Fruit fly (Drosophila melanogaster) whole organism, prepupa: Measurements from ENCODE around the gene Ugt36E1.
A peak's percentile ranks its signal among the peaks of the same experiment; 100 is the strongest.

Experiments used
- CG10631 ChIP-seq: fragments of 200-800 bp; sonication (Bioruptor generic); optimal IDR thresholded peaks from 2 replicates; lab custom pipeline; 2016; ENCODE audit warnings: missing biosample characterization, missing genetic modification characterization
- CG11762 ChIP-seq: fragments of 200-800 bp; sonication (Bioruptor generic); optimal IDR thresholded peaks from 3 replicates; lab custom pipeline; 2016; ENCODE audit warnings: missing biosample characterization, missing genetic modification characterization; ENCODE audit not compliant: insufficient read depth
- CG11902 ChIP-seq: fragments of 200-800 bp; sonication (Bioruptor generic); optimal IDR thresholded peaks from 3 replicates; lab custom pipeline; 2016; ENCODE audit warnings: missing biosample characterization, missing genetic modification characterization
- CG15336 ChIP-seq: fragments of 200-800 bp; sonication (Bioruptor generic); IDR thresholded peaks from 2 replicates; pipeline ENCODE4 v1.3.6; 2022; ENCODE audit warnings: missing biosample characterization, missing genetic modification characterization
- CG1621 ChIP-seq: fragments of 200-800 bp; sonication (Bioruptor generic); optimal IDR thresholded peaks from 3 replicates; lab custom pipeline; 2018; ENCODE audit warnings: missing biosample characterization, mild to moderate bottlenecking, missing genetic modification characterization
- CG16779 ChIP-seq: fragments of 200-800 bp; sonication (Bioruptor generic); optimal IDR thresholded peaks from 3 replicates; lab custom pipeline; 2017; ENCODE audit warnings: missing biosample characterization, mild to moderate bottlenecking, missing genetic modification characterization
- CG3032 ChIP-seq: fragments of 200-800 bp; optimal IDR thresholded peaks from 2 replicates; lab custom pipeline; 2019; ENCODE audit warnings: missing biosample characterization, mild to moderate bottlenecking, missing genetic modification characterization, moderate library complexity
- CG31627 ChIP-seq: fragments of 200-800 bp; sonication (Bioruptor generic); optimal IDR thresholded peaks from 3 replicates; lab custom pipeline; 2016; ENCODE audit warnings: missing biosample characterization, missing genetic modification characterization
- CG32006 ChIP-seq: fragments of 200-800 bp; sonication (Bioruptor generic); optimal IDR thresholded peaks from 3 replicates; lab custom pipeline; 2017; ENCODE audit warnings: missing biosample characterization, mild to moderate bottlenecking, missing genetic modification characterization
- CG34406 ChIP-seq: fragments of 200-800 bp; sonication (Bioruptor generic); optimal IDR thresholded peaks from 3 replicates; lab custom pipeline; 2016; ENCODE audit warnings: missing biosample characterization, missing genetic modification characterization
- CG3919 ChIP-seq: fragments of 200-800 bp; sonication (Bioruptor generic); optimal IDR thresholded peaks from 3 replicates; lab custom pipeline; 2016; ENCODE audit warnings: missing biosample characterization, missing genetic modification characterization
- CG6276 ChIP-seq: fragments of 200-800 bp; sonication (Bioruptor generic); optimal IDR thresholded peaks from 2 replicates; lab custom pipeline; 2017; ENCODE audit warnings: missing biosample characterization, mild to moderate bottlenecking, missing genetic modification characterization
- CG6792 ChIP-seq: fragments of 200-800 bp; sonication (Bioruptor generic); optimal IDR thresholded peaks from 3 replicates; lab custom pipeline; 2016; ENCODE audit warnings: missing biosample characterization, missing genetic modification characterization
- CG6808 ChIP-seq: fragments of 200-800 bp; sonication (Bioruptor generic); optimal IDR thresholded peaks from 3 replicates; lab custom pipeline; 2017; ENCODE audit warnings: missing biosample characterization, missing genetic modification characterization, mild to moderate bottlenecking, moderate library complexity, missing genetic modification reagents
- CG7368 ChIP-seq: fragments of 200-800 bp; sonication (Bioruptor generic); optimal IDR thresholded peaks from 3 replicates; lab custom pipeline; 2016; ENCODE audit warnings: missing biosample characterization, missing genetic modification characterization
- CG8119 ChIP-seq: fragments of 200-800 bp; sonication (Bioruptor generic); IDR thresholded peaks from 3 replicates; pipeline ENCODE4 v1.3.6; 2022; ENCODE audit warnings: missing biosample characterization, missing genetic modification characterization
- CG8319 ChIP-seq: fragments of 200-800 bp; sonication (Bioruptor generic); optimal IDR thresholded peaks from 3 replicates; lab custom pipeline; 2016; ENCODE audit warnings: missing biosample characterization, missing genetic modification characterization
- CG9139 ChIP-seq: fragments of 200-800 bp; sonication (Bioruptor generic); optimal IDR thresholded peaks from 3 replicates; lab custom pipeline; 2017; ENCODE audit warnings: missing biosample characterization, mild to moderate bottlenecking, missing genetic modification characterization
- Eip75B ChIP-seq: fragments of 200-800 bp; sonication (Bioruptor generic); optimal IDR thresholded peaks from 3 replicates; lab custom pipeline; 2016; ENCODE audit warnings: missing biosample characterization, missing genetic modification characterization
- Eip78C ChIP-seq: fragments of 200-800 bp; sonication (Bioruptor generic); peaks from one replicate; lab custom pipeline; 2016; ENCODE audit warnings: missing biosample characterization, missing genetic modification characterization
- Gug ChIP-seq: fragments of 200-800 bp; sonication (Bioruptor generic); IDR thresholded peaks from 2 replicates; pipeline ENCODE4 v1.3.6; 2022; ENCODE audit warnings: missing biosample characterization, missing genetic modification characterization
- Hr38 ChIP-seq: sonication (Bioruptor generic); optimal IDR thresholded peaks from 2 replicates; lab custom pipeline; 2016; ENCODE audit warnings: missing biosample characterization, missing genetic modification characterization
- Hr39 ChIP-seq: fragments of 200-800 bp; sonication (Bioruptor generic); optimal IDR thresholded peaks from 2 replicates; lab custom pipeline; 2016; ENCODE audit warnings: missing biosample characterization, missing genetic modification characterization
- Met ChIP-seq: fragments of 200-800 bp; sonication (Bioruptor generic); optimal IDR thresholded peaks from 3 replicates; lab custom pipeline; 2016; ENCODE audit warnings: missing biosample characterization, missing genetic modification characterization
- OdsH ChIP-seq: fragments of 200-800 bp; sonication (Bioruptor generic); optimal IDR thresholded peaks from 3 replicates; lab custom pipeline; 2016; ENCODE audit warnings: missing biosample characterization, missing genetic modification characterization
- Smox ChIP-seq: fragments of 200-800 bp; sonication (Bioruptor generic); optimal IDR thresholded peaks from 3 replicates; lab custom pipeline; 2016; ENCODE audit warnings: missing biosample characterization, missing genetic modification characterization
- Sox102F ChIP-seq: fragments of 200-800 bp; sonication (Bioruptor generic); optimal IDR thresholded peaks from 2 replicates; lab custom pipeline; 2016; ENCODE audit warnings: missing biosample characterization, mild to moderate bottlenecking, missing genetic modification characterization
- Sox14 ChIP-seq: fragments of 200-800 bp; sonication (Bioruptor generic); optimal IDR thresholded peaks from 3 replicates; lab custom pipeline; 2016; ENCODE audit warnings: missing biosample characterization, missing genetic modification characterization
- Sox15 ChIP-seq: fragments of 200-800 bp; sonication (Bioruptor generic); optimal IDR thresholded peaks from 3 replicates; lab custom pipeline; 2016; ENCODE audit warnings: missing biosample characterization, missing genetic modification characterization
- acj6 ChIP-seq: fragments of 200-800 bp; sonication (Bioruptor generic); optimal IDR thresholded peaks from 3 replicates; lab custom pipeline; 2016; ENCODE audit warnings: missing biosample characterization, missing genetic modification characterization
- dac ChIP-seq: fragments of 200-800 bp; sonication (Bioruptor generic); optimal IDR thresholded peaks from 2 replicates; lab custom pipeline; 2017; ENCODE audit warnings: missing biosample characterization, mild to moderate bottlenecking, missing genetic modification characterization
- dsx ChIP-seq: fragments of 200-800 bp; optimal IDR thresholded peaks from 3 replicates; lab custom pipeline; 2019; ENCODE audit warnings: missing biosample characterization, mild to moderate bottlenecking, missing genetic modification characterization, moderate library complexity; ENCODE audit not compliant: poor library complexity, severe bottlenecking
- esn ChIP-seq: fragments of 200-800 bp; sonication (Bioruptor generic); optimal IDR thresholded peaks from 2 replicates; lab custom pipeline; 2016; ENCODE audit warnings: missing biosample characterization, mild to moderate bottlenecking, missing genetic modification characterization, moderate library complexity
- fkh ChIP-seq: fragments of 200-800 bp; sonication (Bioruptor generic); optimal IDR thresholded peaks from 3 replicates; lab custom pipeline; 2017; ENCODE audit warnings: missing biosample characterization, mild to moderate bottlenecking, missing genetic modification characterization, moderate library complexity
- lz ChIP-seq: fragments of 200-800 bp; sonication (Bioruptor generic); optimal IDR thresholded peaks from 3 replicates; lab custom pipeline; 2016; ENCODE audit warnings: missing biosample characterization, missing genetic modification characterization
- net ChIP-seq: fragments of 200-800 bp; sonication (Bioruptor generic); optimal IDR thresholded peaks from 3 replicates; lab custom pipeline; 2016; ENCODE audit warnings: missing biosample characterization, missing genetic modification characterization
- salr ChIP-seq, 2 experiments: fragments of 200-800 bp; sonication (Bioruptor generic); optimal IDR thresholded peaks; 3 replicates each; lab custom pipeline; 2016 to 2018; ENCODE audit warnings: missing biosample characterization in 2 of 2, missing genetic modification characterization in 2 of 2, mild to moderate bottlenecking in 1 of 2
- spab ChIP-seq: fragments of 200-800 bp; sonication (Bioruptor generic); optimal IDR thresholded peaks from 2 replicates; lab custom pipeline; 2017; ENCODE audit warnings: missing biosample characterization, mild to moderate bottlenecking, missing genetic modification characterization, missing genetic modification reagents
- svp ChIP-seq: fragments of 200-800 bp; sonication (Bioruptor generic); peaks from one replicate; lab custom pipeline; 2016; ENCODE audit warnings: missing biosample characterization, missing genetic modification characterization
- topi ChIP-seq: fragments of 200-800 bp; sonication (Bioruptor generic); optimal IDR thresholded peaks from 3 replicates; lab custom pipeline; 2016; ENCODE audit warnings: missing biosample characterization, missing genetic modification characterization
- vri ChIP-seq: fragments of 200-800 bp; sonication (Bioruptor generic); optimal IDR thresholded peaks from 3 replicates; lab custom pipeline; 2016; ENCODE audit warnings: missing biosample characterization, mild to moderate bottlenecking, missing genetic modification characterization

Gene Ugt36E1

DNA sequence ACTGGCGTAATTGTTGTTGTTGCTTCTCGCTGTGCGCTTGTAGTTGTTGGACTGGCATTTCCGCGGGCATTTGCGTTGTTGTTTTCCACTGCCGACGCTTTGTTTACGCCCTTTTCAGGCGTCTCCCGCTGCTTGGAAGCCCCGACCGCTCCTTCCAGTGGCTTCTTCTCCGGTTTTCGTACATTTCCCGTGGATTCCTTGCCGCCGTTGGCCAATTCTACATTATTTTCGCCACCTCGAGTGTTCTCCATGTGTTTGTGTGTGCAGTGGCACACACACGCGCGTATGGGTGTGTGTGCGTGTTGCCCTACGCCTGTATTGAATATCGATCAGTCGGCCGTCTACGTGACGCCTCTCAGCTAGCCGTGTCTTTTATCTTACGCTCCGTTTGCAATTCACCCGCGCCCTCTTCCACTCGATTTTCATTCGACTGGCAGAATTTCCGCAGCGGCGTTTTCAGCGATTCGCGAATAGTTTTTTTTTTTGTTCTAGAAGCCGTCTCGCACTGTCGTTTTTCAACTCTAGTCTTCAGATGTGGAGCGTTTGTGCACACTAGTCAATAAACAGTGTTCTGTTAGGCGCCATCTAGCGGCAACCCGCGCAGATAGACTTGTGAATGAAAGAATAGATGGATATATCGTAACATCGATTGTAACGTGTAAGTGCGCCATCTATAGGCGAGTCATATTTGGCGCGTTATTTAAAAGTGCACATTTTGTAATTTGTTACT, 12.7 kb downstream of the Ugt36E1 start, which contains the start of gene CG10600 (continued):
- peak; percentile 86 for TF ChIP-seq esn
- 0 out of 3 replicates have a peak, but pooled peaks have one; percentile 15 for TF ChIP-seq CG8119
- peak; percentile 54 to 62 for TF ChIP-seq salr (GFP tag; optimal IDR thresholded peaks at IDR 0.05; lab: Kevin White, UChicago)
- no peak for TF ChIP-seq Hr38 (GFP tag; lab: Kevin White, UChicago)
- peak; percentile 51 for TF ChIP-seq CG1621 (tag; lab: Kevin White, UChicago)
- TF ChIP-seq CG6276 (GFP tag; lab: Kevin White, UChicago): no peak
- TF ChIP-seq Smox: no peak
- peak; percentile 75 for TF ChIP-seq CG6792 (GFP tag; lab: Kevin White, UChicago)
- peak; percentile 50 for TF ChIP-seq CG34406 (GFP tag; lab: Kevin White, UChicago)
- peak; percentile 55 for TF ChIP-seq Sox15 (GFP tag; lab: Kevin White, UChicago)

DNA sequence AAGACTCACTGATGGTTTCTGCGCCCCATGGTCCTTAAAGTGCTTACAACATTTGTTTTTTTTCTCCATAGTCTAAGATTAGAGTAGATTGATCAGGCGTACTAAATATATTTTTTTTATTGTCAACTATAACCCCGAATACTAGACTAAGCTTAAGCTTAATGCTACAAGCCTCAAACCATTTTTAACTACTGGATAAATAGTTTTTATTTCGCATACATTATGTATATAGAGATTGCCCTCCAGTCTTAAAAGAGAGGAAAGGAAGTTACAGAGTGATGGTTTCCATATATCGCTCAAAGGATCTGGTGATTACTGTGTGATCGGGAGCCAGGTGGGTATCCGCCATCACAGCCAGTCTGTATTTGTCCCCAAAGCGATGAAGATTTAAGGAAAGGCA, 14.6 kb downstream of the Ugt36E1 start, which contains the start of gene CG31752:
Gene CG31752 (minus strand): TSS at position 101 of the 400 bp plus-strand sequence.
- TF ChIP-seq CG32006 (GFP tag; lab: Kevin White, UChicago) (no peak), topi (GFP tag; lab: Kevin White, UChicago) (no peak), CG3032 (tag; lab: Kevin White, UChicago) (no peak), Hr39 (GFP tag; lab: Kevin White, UChicago) (no peak), acj6 (GFP tag; lab: Kevin White, UChicago) (no peak), CG11902 (GFP tag; lab: Kevin White, UChicago) (no peak), CG9139 (GFP tag; lab: Kevin White, UChicago) (no peak), Sox14 (no peak)
- TF ChIP-seq, all 60 proteins: peak for 0

DNA sequence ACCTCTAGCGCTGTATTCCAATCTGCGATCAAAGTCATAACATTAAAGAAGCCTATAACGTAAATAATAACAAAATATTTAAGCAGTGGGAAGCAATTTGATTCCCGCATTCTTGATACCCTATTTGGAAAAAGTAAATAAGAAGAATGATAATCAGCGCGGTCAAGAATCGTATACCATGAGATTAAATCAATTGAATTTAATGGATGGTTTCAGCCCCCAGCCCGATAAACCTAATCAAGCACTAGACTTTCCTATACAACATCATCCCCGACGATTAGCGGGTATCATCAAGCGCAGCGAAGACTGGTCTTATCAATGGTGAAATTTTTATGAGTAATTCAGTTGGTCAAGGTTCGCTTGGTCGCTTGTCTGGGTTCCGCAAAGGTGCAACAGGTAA, 17.0 kb downstream of the Ugt36E1 start:
- no peak for TF ChIP-seq CG32006 (GFP tag; lab: Kevin White, UChicago)
- TF ChIP-seq CG3032 (tag; lab: Kevin White, UChicago): no peak
- TF ChIP-seq Gug (GFP tag; lab: Robert Waterston, UW): no peak
- no peak for TF ChIP-seq CG8319 (GFP tag; lab: Kevin White, UChicago)
- TF ChIP-seq lz (GFP tag; lab: Kevin White, UChicago): peak; percentile 48
- TF ChIP-seq salr (GFP tag; optimal IDR thresholded peaks at IDR 0.05; lab: Kevin White, UChicago): no peak
- no peak for TF ChIP-seq Smox
- peak; percentile 41 for TF ChIP-seq Met (GFP tag; lab: Kevin White, UChicago)
- peak; percentile 35 for TF ChIP-seq Sox102F (GFP tag; lab: Kevin White, UChicago)
- TF ChIP-seq spab (GFP tag; lab: Kevin White, UChicago): no peak
- TF ChIP-seq dsx (GFP tag; lab: Kevin White, UChicago): no peak
- TF ChIP-seq CG31627 (GFP tag; lab: Kevin White, UChicago): peak; percentile 38
- TF ChIP-seq CG10631 (GFP tag; lab: Kevin White, UChicago): no peak
- TF ChIP-seq svp (GFP tag; lab: Kevin White, UChicago): no peak
- TF ChIP-seq net (GFP tag; lab: Kevin White, UChicago): no peak
- TF ChIP-seq dac: no peak
- TF ChIP-seq fkh (GFP tag; lab: Kevin White, UChicago): no peak
- no peak for TF ChIP-seq CG16779 (tag; lab: Kevin White, UChicago)
- peak; percentile 64 for TF ChIP-seq vri (GFP tag; lab: Kevin White, UChicago)
- TF ChIP-seq Hr39 (GFP tag; lab: Kevin White, UChicago): peak; percentile 52
- no peak for TF ChIP-seq CG3919
- peak; percentile 62 for TF ChIP-seq esn
- TF ChIP-seq CG6792 (GFP tag; lab: Kevin White, UChicago): no peak
- no peak for TF ChIP-seq Eip75B (GFP tag; lab: Kevin White, UChicago)
- TF ChIP-seq CG7368: no peak
- no peak for TF ChIP-seq CG6276 (GFP tag; lab: Kevin White, UChicago)
- no peak for TF ChIP-seq Hr38 (GFP tag; lab: Kevin White, UChicago)
- TF ChIP-seq CG9139 (GFP tag; lab: Kevin White, UChicago): no peak
- TF ChIP-seq CG11762 (GFP tag; lab: Kevin White, UChicago): no peak
- no peak for TF ChIP-seq OdsH
- TF ChIP-seq Eip78C (GFP tag; lab: Kevin White, UChicago): no peak
- no peak for TF ChIP-seq CG15336
- no peak for TF ChIP-seq Sox14
- TF ChIP-seq CG6808: no peak
